Fruit fly (Drosophila melanogaster) whole organism, prepupa: ENCODE measurements around the gene dlp.
A peak's percentile ranks its signal among the peaks of the same experiment; 100 is the strongest.

Experiments used
- Blimp-1 ChIP-seq: fragments of 200-800 bp; sonication (Bioruptor generic); optimal IDR thresholded peaks from 3 replicates; lab custom pipeline; 2017; ENCODE audit warnings: missing biosample characterization, missing genetic modification characterization, mild to moderate bottlenecking, moderate library complexity, missing genetic modification reagents
- CG34406 ChIP-seq: fragments of 200-800 bp; sonication (Bioruptor generic); optimal IDR thresholded peaks from 3 replicates; lab custom pipeline; 2016; ENCODE audit warnings: missing biosample characterization, missing genetic modification characterization
- CG6792 ChIP-seq: fragments of 200-800 bp; sonication (Bioruptor generic); optimal IDR thresholded peaks from 3 replicates; lab custom pipeline; 2016; ENCODE audit warnings: missing biosample characterization, missing genetic modification characterization
- Eip78C ChIP-seq: fragments of 200-800 bp; sonication (Bioruptor generic); peaks from one replicate; lab custom pipeline; 2016; ENCODE audit warnings: missing biosample characterization, missing genetic modification characterization
- Met ChIP-seq: fragments of 200-800 bp; sonication (Bioruptor generic); optimal IDR thresholded peaks from 3 replicates; lab custom pipeline; 2016; ENCODE audit warnings: missing biosample characterization, missing genetic modification characterization
- Smox ChIP-seq: fragments of 200-800 bp; sonication (Bioruptor generic); optimal IDR thresholded peaks from 3 replicates; lab custom pipeline; 2016; ENCODE audit warnings: missing biosample characterization, missing genetic modification characterization
- Sox102F ChIP-seq: fragments of 200-800 bp; sonication (Bioruptor generic); optimal IDR thresholded peaks from 2 replicates; lab custom pipeline; 2016; ENCODE audit warnings: missing biosample characterization, mild to moderate bottlenecking, missing genetic modification characterization
- dsx ChIP-seq: fragments of 200-800 bp; optimal IDR thresholded peaks from 3 replicates; lab custom pipeline; 2019; ENCODE audit warnings: missing biosample characterization, mild to moderate bottlenecking, missing genetic modification characterization, moderate library complexity; ENCODE audit not compliant: poor library complexity, severe bottlenecking
- esn ChIP-seq: fragments of 200-800 bp; sonication (Bioruptor generic); optimal IDR thresholded peaks from 2 replicates; lab custom pipeline; 2016; ENCODE audit warnings: missing biosample characterization, mild to moderate bottlenecking, missing genetic modification characterization, moderate library complexity
- fd59A ChIP-seq: fragments of 200-800 bp; sonication (Bioruptor generic); optimal IDR thresholded peaks from 2 replicates; lab custom pipeline; 2017; ENCODE audit warnings: missing biosample characterization, mild to moderate bottlenecking, missing genetic modification characterization, missing genetic modification reagents
- fd85E ChIP-seq: fragments of 200-800 bp; sonication (Bioruptor generic); optimal IDR thresholded peaks from 3 replicates; lab custom pipeline; 2016; ENCODE audit warnings: missing biosample characterization, missing genetic modification characterization
- fkh ChIP-seq: fragments of 200-800 bp; sonication (Bioruptor generic); optimal IDR thresholded peaks from 3 replicates; lab custom pipeline; 2017; ENCODE audit warnings: missing biosample characterization, mild to moderate bottlenecking, missing genetic modification characterization, moderate library complexity
- lz ChIP-seq: fragments of 200-800 bp; sonication (Bioruptor generic); optimal IDR thresholded peaks from 3 replicates; lab custom pipeline; 2016; ENCODE audit warnings: missing biosample characterization, missing genetic modification characterization
- salr ChIP-seq, 2 experiments: fragments of 200-800 bp; sonication (Bioruptor generic); optimal IDR thresholded peaks; 3 replicates each; lab custom pipeline; 2016 to 2018; ENCODE audit warnings: missing biosample characterization in 2 of 2, missing genetic modification characterization in 2 of 2, mild to moderate bottlenecking in 1 of 2
- svp ChIP-seq: fragments of 200-800 bp; sonication (Bioruptor generic); peaks from one replicate; lab custom pipeline; 2016; ENCODE audit warnings: missing biosample characterization, missing genetic modification characterization
- topi ChIP-seq: fragments of 200-800 bp; sonication (Bioruptor generic); optimal IDR thresholded peaks from 3 replicates; lab custom pipeline; 2016; ENCODE audit warnings: missing biosample characterization, missing genetic modification characterization
- vri ChIP-seq: fragments of 200-800 bp; sonication (Bioruptor generic); optimal IDR thresholded peaks from 3 replicates; lab custom pipeline; 2016; ENCODE audit warnings: missing biosample characterization, mild to moderate bottlenecking, missing genetic modification characterization

The dlp gene

dm6 chr3L:14706461-14706880 lies 74.1 kb downstream of the dlp start (continued):
- TF ChIP-seq fd85E (GFP tag; lab: Kevin White, UChicago), result no peak
- TF ChIP-seq, all 60 proteins: peak for 13

dm6 chr3L:14708053-14708452 lies 75.7 kb downstream of the dlp start:
- TF ChIP-seq salr (GFP tag; optimal IDR thresholded peaks at IDR 0.05; lab: Kevin White, UChicago) (no peak), Sox102F (GFP tag; lab: Kevin White, UChicago) (peak; percentile 42), fd59A (GFP tag; lab: Kevin White, UChicago) (no peak), topi (GFP tag; lab: Kevin White, UChicago) (peak; percentile 32), fkh (GFP tag; lab: Kevin White, UChicago) (peak; percentile 72), vri (GFP tag; lab: Kevin White, UChicago) (peak; percentile 48), Smox (GFP tag; lab: Kevin White, UChicago) (peak; percentile 22), Eip78C (peak; percentile 54), CG34406 (GFP tag; lab: Kevin White, UChicago) (peak; percentile 21), Met (GFP tag; lab: Kevin White, UChicago) (peak; percentile 42), svp (GFP tag; lab: Kevin White, UChicago) (peak; percentile 85), esn (GFP tag; lab: Kevin White, UChicago) (peak; percentile 46), dsx (no peak), Blimp-1 (GFP tag; lab: Kevin White, UChicago) (peak; percentile 11), CG6792 (peak; percentile 28)

- TF ChIP-seq lz (GFP tag; lab: Kevin White, UChicago), result no peak
- peak; percentile 56 for TF ChIP-seq vri (GFP tag; lab: Kevin White, UChicago)
- TF ChIP-seq, all 60 proteins: peak for 1
Observed at dm6 chr3L:14712799-14713198, 80.4 kb downstream of the dlp start.
